Worm (Caenorhabditis elegans): ENCODE results near the gene F17C11.26.

- TF ChIP-seq nhr-11 (tag; optimal IDR thresholded peaks at IDR 0.05) (no peak), ceh-18 (tag; optimal IDR thresholded peaks at IDR 0.05) (no peak), pqm-1 (tag; optimal IDR thresholded peaks at IDR 0.05) (no peak), hlh-15 (tag; optimal IDR thresholded peaks at IDR 0.05) (no peak), unc-55 (GFP tag; optimal IDR thresholded peaks at IDR 0.05) (no peak), pha-2 (tag; optimal IDR thresholded peaks at IDR 0.05) (no peak), ama-1 (optimal IDR thresholded peaks at IDR 0.05) (no peak), pha-4 (tag; optimal IDR thresholded peaks at IDR 0.05) (no peak), ref-2 (tag; optimal IDR thresholded peaks at IDR 0.05) (no peak), ets-4 (tag; optimal IDR thresholded peaks at IDR 0.05) (no peak), unc-3 (GFP tag; conservative IDR thresholded peaks at IDR 0.05) (no peak), unc-3 (tag; optimal IDR thresholded peaks at IDR 0.05) (no peak), ceh-6 (GFP tag; optimal IDR thresholded peaks at IDR 0.05) (no peak)
Observed at ce11 chrV:10921747-10922146, 19.5 kb upstream of the F17C11.26 start, which contains the start of gene nas-31.

Measured in whole organism, late embryonic.